Worm (Caenorhabditis elegans): ENCODE data around the gene R02F11.2.

R02F11.2 gene

ce11 chrV:4813825-4814224, 19.4 kb downstream of the R02F11.2 start:
- TF ChIP-seq unc-120 (tag; optimal IDR thresholded peaks at IDR 0.05; ENCODE audit: poor library complexity, severe bottlenecking) = no peak
- no peak for TF ChIP-seq nhr-2 (tag; optimal IDR thresholded peaks at IDR 0.05)
- no peak for TF ChIP-seq elt-1 (tag; optimal IDR thresholded peaks at IDR 0.05; ENCODE audit: borderline replicate concordance, insufficient read depth)
- no peak for TF ChIP-seq ceh-83 (GFP tag; optimal IDR thresholded peaks at IDR 0.05)
- no peak for TF ChIP-seq drap-1 (GFP tag; optimal IDR thresholded peaks at IDR 0.05)
- no peak for TF ChIP-seq ham-2 (GFP tag; optimal IDR thresholded peaks at IDR 0.05)
- no peak for TF ChIP-seq ceh-39 (tag; optimal IDR thresholded peaks at IDR 0.05)
- no peak for TF ChIP-seq lin-32 (GFP tag; optimal IDR thresholded peaks at IDR 0.05)
- no peak for TF ChIP-seq unc-62 (GFP tag; optimal IDR thresholded peaks at IDR 0.05)
- TF ChIP-seq nhr-237 (tag; optimal IDR thresholded peaks at IDR 0.05) = no peak
- no peak for TF ChIP-seq tbx-8 (GFP tag; optimal IDR thresholded peaks at IDR 0.05)
- no peak for TF ChIP-seq zip-8 (tag; optimal IDR thresholded peaks at IDR 0.05)
- no peak for TF ChIP-seq unc-39 (tag; optimal IDR thresholded peaks at IDR 0.05)

ce11 chrV:4818563-4818962, 24.2 kb downstream of the R02F11.2 start, which contains the start of gene ccep-97:
Gene ccep-97 (minus strand): TSS chrV:4818663.
- TF ChIP-seq elt-3 (tag; optimal IDR thresholded peaks at IDR 0.05) = no peak
- no peak for TF ChIP-seq unc-62 (GFP tag; optimal IDR thresholded peaks at IDR 0.05)
- TF ChIP-seq hlh-1 (tag; optimal IDR thresholded peaks at IDR 0.05) = no peak
- TF ChIP-seq elt-1 (tag; optimal IDR thresholded peaks at IDR 0.05; ENCODE audit: borderline replicate concordance, insufficient read depth) = no peak
- no peak for TF ChIP-seq flh-1 (GFP tag; optimal IDR thresholded peaks at IDR 0.05)
- no peak for TF ChIP-seq zip-8 (tag; optimal IDR thresholded peaks at IDR 0.05)
- no peak for TF ChIP-seq blmp-1 (tag; optimal IDR thresholded peaks at IDR 0.05)
- TF ChIP-seq sem-2 (GFP tag; optimal IDR thresholded peaks at IDR 0.05) = no peak
- no peak for TF ChIP-seq ces-1 (GFP tag; optimal IDR thresholded peaks at IDR 0.05)
- TF ChIP-seq nhr-2 (tag; optimal IDR thresholded peaks at IDR 0.05) = no peak
- TF ChIP-seq M03D4.4 (tag; optimal IDR thresholded peaks at IDR 0.05) = no peak
- no peak for TF ChIP-seq nhr-237 (tag; optimal IDR thresholded peaks at IDR 0.05)
- TF ChIP-seq ztf-11 (tag; optimal IDR thresholded peaks at IDR 0.05) = no peak
- no peak for TF ChIP-seq drap-1 (GFP tag; optimal IDR thresholded peaks at IDR 0.05)

- TF ChIP-seq sem-2 (GFP tag; optimal IDR thresholded peaks at IDR 0.05) (no peak), nhr-12 (tag; optimal IDR thresholded peaks at IDR 0.05) (no peak), blmp-1 (tag; optimal IDR thresholded peaks at IDR 0.05) (no peak), zip-8 (tag; optimal IDR thresholded peaks at IDR 0.05) (no peak), pha-4 (tag; optimal IDR thresholded peaks at IDR 0.05) (no peak), ceh-83 (GFP tag; optimal IDR thresholded peaks at IDR 0.05) (no peak)
Observed at ce11 chrV:4820601-4821000, 26.2 kb downstream of the R02F11.2 start.

ce11 chrV:4823323-4823682, 28.9 kb downstream of the R02F11.2 start, which contains the start of gene adss-1:
Gene adss-1 (minus strand): TSS chrV:4823423.
- TF ChIP-seq lin-13 (tag; optimal IDR thresholded peaks at IDR 0.05) (no peak), ces-1 (GFP tag; optimal IDR thresholded peaks at IDR 0.05) (no peak), nhr-76 (tag; optimal IDR thresholded peaks at IDR 0.05) (no peak)

- TF ChIP-seq nhr-12 (tag; optimal IDR thresholded peaks at IDR 0.05) (no peak), snpc-4 (tag; optimal IDR thresholded peaks at IDR 0.05) (no peak), lin-13 (tag; optimal IDR thresholded peaks at IDR 0.05) (no peak), mab-5 (tag; optimal IDR thresholded peaks at IDR 0.05) (no peak), sem-2 (GFP tag; optimal IDR thresholded peaks at IDR 0.05) (no peak), elt-3 (tag; optimal IDR thresholded peaks at IDR 0.05) (no peak), mep-1 (tag; optimal IDR thresholded peaks at IDR 0.05) (no peak)
Observed at ce11 chrV:4823683-4824391, 29.4 kb downstream of the R02F11.2 start.

- TF ChIP-seq hlh-1 (tag; optimal IDR thresholded peaks at IDR 0.05) (peak; percentile 67), nhr-76 (tag; optimal IDR thresholded peaks at IDR 0.05) (no peak), lin-32 (GFP tag; optimal IDR thresholded peaks at IDR 0.05) (no peak), unc-62 (GFP tag; optimal IDR thresholded peaks at IDR 0.05) (peak; percentile 19), cnd-1 (tag; optimal IDR thresholded peaks at IDR 0.05) (peak; percentile 18), drap-1 (GFP tag; optimal IDR thresholded peaks at IDR 0.05) (peak; percentile 10), unc-120 (tag; optimal IDR thresholded peaks at IDR 0.05; ENCODE audit: poor library complexity, severe bottlenecking) (peak; percentile 49), nhr-28 (tag; optimal IDR thresholded peaks at IDR 0.05) (no peak), bed-3 (GFP tag; optimal IDR thresholded peaks at IDR 0.05) (no peak), ceh-83 (GFP tag; optimal IDR thresholded peaks at IDR 0.05) (no peak), mep-1 (tag; optimal IDR thresholded peaks at IDR 0.05) (peak; percentile 91), ceh-43 (GFP tag; optimal IDR thresholded peaks at IDR 0.05) (no peak), flh-1 (GFP tag; optimal IDR thresholded peaks at IDR 0.05) (no peak), snpc-4 (tag; optimal IDR thresholded peaks at IDR 0.05) (no peak), ham-2 (GFP tag; optimal IDR thresholded peaks at IDR 0.05) (no peak), nhr-2 (tag; optimal IDR thresholded peaks at IDR 0.05) (peak; percentile 22), ztf-11 (tag; optimal IDR thresholded peaks at IDR 0.05) (no peak), elt-3 (tag; optimal IDR thresholded peaks at IDR 0.05) (no peak), unc-39 (tag; optimal IDR thresholded peaks at IDR 0.05) (no peak), lin-13 (tag; optimal IDR thresholded peaks at IDR 0.05) (peak; percentile 83), ceh-39 (tag; optimal IDR thresholded peaks at IDR 0.05) (no peak), lsy-2 (tag; optimal IDR thresholded peaks at IDR 0.05) (peak; percentile 88), blmp-1 (tag; optimal IDR thresholded peaks at IDR 0.05) (no peak), zip-8 (tag; optimal IDR thresholded peaks at IDR 0.05) (no peak), mab-5 (tag; optimal IDR thresholded peaks at IDR 0.05) (no peak), ces-1 (GFP tag; optimal IDR thresholded peaks at IDR 0.05) (peak; percentile 65), pha-4 (tag; optimal IDR thresholded peaks at IDR 0.05) (peak; percentile 24), elt-1 (tag; optimal IDR thresholded peaks at IDR 0.05; ENCODE audit: borderline replicate concordance, insufficient read depth) (no peak), nhr-12 (tag; optimal IDR thresholded peaks at IDR 0.05) (no peak)
Observed at ce11 chrV:4826710-4827380, 32.4 kb downstream of the R02F11.2 start, which contains the start of the genes hsp-6 and C37H5.5. Gene hsp-6 (minus strand): TSS chrV:4826760. Gene C37H5.5 (plus strand): TSS chrV:4827360.
